Worm (Caenorhabditis elegans): ENCODE measurements around the gene ZC15.10.
"Not testable (repeated sequence)": the region's sequence is repeated elsewhere in the genome, so short reads cannot be mapped to it uniquely, and the experiment has no call there.

ZC15.10 gene

ce11 chrV:20294388-20294787, 16.1 kb upstream of the ZC15.10 start, which contains the start of gene clec-261:
Gene clec-261 (minus strand): TSS chrV:20294488.
- TF ChIP-seq scrt-1 (GFP tag; IDR thresholded peaks at IDR 0.05) (no peak), flt-1 (GFP tag; IDR thresholded peaks at IDR 0.05) (no peak), pes-1 (GFP tag; IDR thresholded peaks at IDR 0.05) (no peak), hmg-4 (GFP tag; optimal IDR thresholded peaks at IDR 0.05) (no peak), ama-1 (optimal IDR thresholded peaks at IDR 0.05) (no peak), hmbx-1 (tag; optimal IDR thresholded peaks at IDR 0.05) (no peak), tra-4 (tag; optimal IDR thresholded peaks at IDR 0.05) (no peak), aly-1 (tag; optimal IDR thresholded peaks at IDR 0.05) (no peak), tbx-11 (GFP tag; IDR thresholded peaks at IDR 0.05) (no peak), ceh-13 (GFP tag; optimal IDR thresholded peaks at IDR 0.05) (no peak), hnd-1 (tag; optimal IDR thresholded peaks at IDR 0.05) (no peak), ets-7 (tag; optimal IDR thresholded peaks at IDR 0.05) (no peak), F13C5.2 (tag; optimal IDR thresholded peaks at IDR 0.05) (no peak), ceh-36 (tag; optimal IDR thresholded peaks at IDR 0.05) (no peak), B0310.2 (tag; optimal IDR thresholded peaks at IDR 0.05) (no peak), sea-1 (GFP tag; conservative IDR thresholded peaks at IDR 0.05) (no peak), tbx-37 (GFP tag; conservative IDR thresholded peaks at IDR 0.05) (no peak)

- TF ChIP-seq ceh-36 (tag; optimal IDR thresholded peaks at IDR 0.05) (no peak), scrt-1 (GFP tag; IDR thresholded peaks at IDR 0.05) (no peak), ceh-13 (GFP tag; optimal IDR thresholded peaks at IDR 0.05) (no peak), aly-1 (tag; optimal IDR thresholded peaks at IDR 0.05) (no peak), F13C5.2 (tag; optimal IDR thresholded peaks at IDR 0.05) (no peak), B0310.2 (tag; optimal IDR thresholded peaks at IDR 0.05) (no peak), hmbx-1 (tag; optimal IDR thresholded peaks at IDR 0.05) (no peak), tbx-37 (GFP tag; conservative IDR thresholded peaks at IDR 0.05) (no peak), flt-1 (GFP tag; IDR thresholded peaks at IDR 0.05) (no peak), ets-7 (tag; optimal IDR thresholded peaks at IDR 0.05) (no peak), tra-4 (tag; optimal IDR thresholded peaks at IDR 0.05) (no peak), hnd-1 (tag; optimal IDR thresholded peaks at IDR 0.05) (no peak), tbx-11 (GFP tag; IDR thresholded peaks at IDR 0.05) (no peak)
These were observed 12.9 kb upstream of the ZC15.10 start, which contains the start of gene ZC15.5 for ce11 chrV:20297650-20298049. Gene ZC15.5 (plus strand): TSS chrV:20297950.

ce11 chrV:20303288-20303687, 7.2 kb upstream of the ZC15.10 start, which contains the start of gene ZC15.3:
Gene ZC15.3 (plus strand): TSS chrV:20303588.
- TF ChIP-seq hmg-4 (GFP tag; optimal IDR thresholded peaks at IDR 0.05); hnd-1 (tag; optimal IDR thresholded peaks at IDR 0.05); B0310.2 (tag; optimal IDR thresholded peaks at IDR 0.05): not testable (repeated sequence)

ce11 chrV:20305803-20306202, 4.7 kb upstream of the ZC15.10 start, which contains the start of gene ZC15.1:
Gene ZC15.1 (plus strand): TSS chrV:20306103.
- TF ChIP-seq hmg-4 (GFP tag; optimal IDR thresholded peaks at IDR 0.05) (no peak), tbx-11 (GFP tag; IDR thresholded peaks at IDR 0.05) (no peak), hmbx-1 (tag; optimal IDR thresholded peaks at IDR 0.05) (no peak), sea-1 (GFP tag; conservative IDR thresholded peaks at IDR 0.05) (no peak), hnd-1 (tag; optimal IDR thresholded peaks at IDR 0.05) (no peak), F13C5.2 (tag; optimal IDR thresholded peaks at IDR 0.05) (no peak), ets-7 (tag; optimal IDR thresholded peaks at IDR 0.05) (no peak), B0310.2 (tag; optimal IDR thresholded peaks at IDR 0.05) (no peak), tbx-37 (GFP tag; conservative IDR thresholded peaks at IDR 0.05) (no peak), tra-4 (tag; optimal IDR thresholded peaks at IDR 0.05) (no peak)

- TF ChIP-seq ama-1 (optimal IDR thresholded peaks at IDR 0.05) (no peak), hnd-1 (tag; optimal IDR thresholded peaks at IDR 0.05) (no peak), tbx-37 (GFP tag; conservative IDR thresholded peaks at IDR 0.05) (no peak), B0310.2 (tag; optimal IDR thresholded peaks at IDR 0.05) (no peak), scrt-1 (GFP tag; IDR thresholded peaks at IDR 0.05) (no peak), ceh-13 (GFP tag; optimal IDR thresholded peaks at IDR 0.05) (no peak), ets-7 (tag; optimal IDR thresholded peaks at IDR 0.05) (no peak), tbx-11 (GFP tag; IDR thresholded peaks at IDR 0.05) (no peak), hmbx-1 (tag; optimal IDR thresholded peaks at IDR 0.05) (no peak)
These were observed 983 bp downstream of the ZC15.10 start, which contains the start of gene clec-262 for ce11 chrV:20311519-20311918. Gene clec-262 (plus strand): TSS chrV:20311819.

ce11 chrV:20317442-20317841, 6.9 kb downstream of the ZC15.10 start, which contains the start of gene Y113G7C.1:
Gene Y113G7C.1 (plus strand): TSS chrV:20317742.
- TF ChIP-seq tbx-11 (GFP tag; IDR thresholded peaks at IDR 0.05) (no peak), ama-1 (optimal IDR thresholded peaks at IDR 0.05) (no peak), tra-4 (tag; optimal IDR thresholded peaks at IDR 0.05) (no peak), hnd-1 (tag; optimal IDR thresholded peaks at IDR 0.05) (no peak), ets-7 (tag; optimal IDR thresholded peaks at IDR 0.05) (no peak), ceh-13 (GFP tag; optimal IDR thresholded peaks at IDR 0.05) (no peak), aly-1 (tag; optimal IDR thresholded peaks at IDR 0.05) (no peak), pes-1 (GFP tag; IDR thresholded peaks at IDR 0.05) (no peak), scrt-1 (GFP tag; IDR thresholded peaks at IDR 0.05) (no peak), tbx-37 (GFP tag; conservative IDR thresholded peaks at IDR 0.05) (no peak), hmbx-1 (tag; optimal IDR thresholded peaks at IDR 0.05) (no peak), hmg-4 (GFP tag; optimal IDR thresholded peaks at IDR 0.05) (no peak), sea-1 (GFP tag; conservative IDR thresholded peaks at IDR 0.05) (no peak)

ce11 chrV:20325417-20325816, 14.9 kb downstream of the ZC15.10 start, which contains the start of gene Y38H6A.1:
Gene Y38H6A.1 (plus strand): TSS chrV:20325717.
- TF ChIP-seq tbx-37 (GFP tag; conservative IDR thresholded peaks at IDR 0.05) (no peak), B0310.2 (tag; optimal IDR thresholded peaks at IDR 0.05) (no peak), sea-1 (GFP tag; conservative IDR thresholded peaks at IDR 0.05) (no peak), hnd-1 (tag; optimal IDR thresholded peaks at IDR 0.05) (no peak), tbx-11 (GFP tag; IDR thresholded peaks at IDR 0.05) (no peak), hmbx-1 (tag; optimal IDR thresholded peaks at IDR 0.05) (no peak), pes-1 (GFP tag; IDR thresholded peaks at IDR 0.05) (no peak), F13C5.2 (tag; optimal IDR thresholded peaks at IDR 0.05) (no peak), ceh-36 (tag; optimal IDR thresholded peaks at IDR 0.05) (no peak), ets-7 (tag; optimal IDR thresholded peaks at IDR 0.05) (no peak), hmg-4 (GFP tag; optimal IDR thresholded peaks at IDR 0.05) (no peak), scrt-1 (GFP tag; IDR thresholded peaks at IDR 0.05) (no peak), flt-1 (GFP tag; IDR thresholded peaks at IDR 0.05) (no peak), ama-1 (optimal IDR thresholded peaks at IDR 0.05) (no peak), aly-1 (tag; optimal IDR thresholded peaks at IDR 0.05) (no peak), tra-4 (tag; optimal IDR thresholded peaks at IDR 0.05) (no peak)

All from whole organism, early embryonic.